Worm (Caenorhabditis elegans) whole organism, L1 larva: ENCODE measurements around the gene F40F8.3.

ENCODE experiments used
- C16A3.4 ChIP-seq: fragments of 150-350 bp; optimal IDR thresholded peaks from 2 replicates; lab custom pipeline; 2014; ENCODE audit warnings: missing biosample characterization, missing genetic modification characterization
- Y116A8C.19 ChIP-seq: sonication (generic microtip); optimal IDR thresholded peaks from 2 replicates; lab custom pipeline; 2016; ENCODE audit warnings: missing compliant biosample characterization, missing genetic modification characterization, borderline replicate concordance
- aha-1 ChIP-seq: fragments of 150-350 bp; optimal IDR thresholded peaks from 2 replicates; lab custom pipeline; 2014; ENCODE audit warnings: missing biosample characterization, missing genetic modification characterization
- alr-1 ChIP-seq: fragments of 200-800 bp; sonication (Bioruptor generic); optimal IDR thresholded peaks from 2 replicates; lab custom pipeline; 2018; ENCODE audit warnings: borderline replicate concordance, mild to moderate bottlenecking, missing genetic modification characterization, missing compliant biosample characterization
- ceh-82 ChIP-seq, 3 experiments: fragments of 150-350 bp in 1 of 3; sonication (generic microtip) in 2 of 3; optimal IDR thresholded peaks; 2 replicates each; lab custom pipeline; 2014 to 2017; ENCODE audit warnings: missing biosample characterization in 3 of 3, missing genetic modification characterization in 3 of 3
- dpl-1 ChIP-seq, 3 experiments: fragments of 150-350 bp in 2 of 3; sonication (generic microtip) in 1 of 3; optimal IDR thresholded peaks; 2 replicates each; lab custom pipeline; 2014 to 2017; ENCODE audit warnings: missing biosample characterization in 3 of 3, missing genetic modification characterization in 3 of 3, missing genetic modification reagents in 3 of 3
- dsc-1 ChIP-seq: sonication (generic microtip); optimal IDR thresholded peaks from 2 replicates; lab custom pipeline; 2016; ENCODE audit warnings: mild to moderate bottlenecking, missing genetic modification characterization, missing compliant biosample characterization
- efl-1 ChIP-seq, 4 experiments: fragments of 150-350 bp; optimal IDR thresholded peaks in 3 of 4; peaks in 1 of 4; 1 replicate in 1 of 4; 2 replicates in 3 of 4; lab custom pipeline; 2014; ENCODE audit warnings: missing biosample characterization in 2 of 4, missing genetic modification characterization in 2 of 4, missing genetic modification reagents in 2 of 4
- egl-13 ChIP-seq: sonication (generic microtip); optimal IDR thresholded peaks from 2 replicates; lab custom pipeline; 2016; ENCODE audit warnings: missing genotype, missing genetic modification reagents, missing genetic modification characterization, missing compliant biosample characterization
- egl-27 ChIP-seq, 2 experiments: fragments of 150-350 bp in 1 of 2; sonication (generic microtip); optimal IDR thresholded peaks; 3 replicates each; lab custom pipeline; 2017 to 2018; ENCODE audit warnings: missing biosample characterization in 2 of 2, missing genetic modification characterization in 2 of 2, missing genetic modification reagents in 2 of 2
- elt-2 ChIP-seq: sonication (generic microtip); optimal IDR thresholded peaks from 2 replicates; lab custom pipeline; 2016; ENCODE audit warnings: missing genetic modification characterization, mild to moderate bottlenecking, inconsistent platforms, missing compliant biosample characterization, missing genetic modification reagents
- elt-3 ChIP-seq, 6 experiments: fragments of 150-350 bp in 1 of 6; sonication (generic microtip); optimal IDR thresholded peaks; 2 replicates each; lab custom pipeline; 2017 to 2018; ENCODE audit warnings: missing biosample characterization in 6 of 6, missing genetic modification characterization in 6 of 6, inconsistent platforms in 1 of 6
- fkh-10 ChIP-seq: sonication (generic microtip); optimal IDR thresholded peaks from 2 replicates; lab custom pipeline; 2017; ENCODE audit warnings: missing biosample characterization, missing genetic modification reagents, missing genetic modification characterization
- fkh-4 ChIP-seq: sonication (generic microtip); optimal IDR thresholded peaks from 2 replicates; lab custom pipeline; 2016; ENCODE audit warnings: missing compliant biosample characterization, missing genetic modification characterization, borderline replicate concordance
- fkh-8 ChIP-seq: sonication (generic microtip); optimal IDR thresholded peaks from 2 replicates; lab custom pipeline; 2016; ENCODE audit warnings: mild to moderate bottlenecking, missing genetic modification characterization, missing compliant biosample characterization
- hlh-4 ChIP-seq: sonication (generic microtip); optimal IDR thresholded peaks from 2 replicates; lab custom pipeline; 2016; ENCODE audit warnings: mild to moderate bottlenecking, missing genetic modification characterization, missing compliant biosample characterization
- hpl-2 ChIP-seq: fragments of 150-350 bp; optimal IDR thresholded peaks from 2 replicates; lab custom pipeline; 2014; ENCODE audit warnings: missing biosample characterization, missing genetic modification reagents, missing genetic modification characterization
- irx-1 ChIP-seq: sonication (generic microtip); optimal IDR thresholded peaks from 2 replicates; lab custom pipeline; 2016; ENCODE audit warnings: missing genetic modification characterization, missing compliant biosample characterization
- lin-13 ChIP-seq: fragments of 150-350 bp; optimal IDR thresholded peaks from 2 replicates; lab custom pipeline; 2014; ENCODE audit warnings: missing biosample characterization, missing genetic modification reagents, missing genetic modification characterization
- lin-15B ChIP-seq: fragments of 150-350 bp; sonication (generic microtip); optimal IDR thresholded peaks from 3 replicates; lab custom pipeline; 2014; ENCODE audit warnings: missing biosample characterization, missing genetic modification characterization
- lin-35 ChIP-seq, 2 experiments: fragments of 150-350 bp; optimal IDR thresholded peaks; 2 replicates each; lab custom pipeline; 2014; ENCODE audit warnings: missing biosample characterization in 2 of 2, missing genetic modification characterization in 2 of 2, missing genetic modification reagents in 2 of 2
- lir-3 ChIP-seq: sonication (generic microtip); optimal IDR thresholded peaks from 2 replicates; lab custom pipeline; 2016; ENCODE audit warnings: mild to moderate bottlenecking, missing genetic modification characterization, moderate library complexity, missing compliant biosample characterization; ENCODE audit not compliant: poor library complexity
- mab-9 ChIP-seq: fragments of 200-800 bp; sonication (Bioruptor generic); IDR thresholded peaks from 2 replicates; pipeline ENCODE4 v1.3.6; 2022; ENCODE audit warnings: missing genetic modification reagents, missing genetic modification characterization, missing compliant biosample characterization
- mdl-1 ChIP-seq, 2 experiments: fragments of 150-350 bp; optimal IDR thresholded peaks; 2 replicates each; lab custom pipeline; 2014 to 2017; ENCODE audit warnings: missing biosample characterization in 2 of 2, missing genetic modification characterization in 2 of 2, inconsistent platforms in 1 of 2
- mef-2 ChIP-seq: fragments of 150-350 bp; optimal IDR thresholded peaks from 2 replicates; lab custom pipeline; 2014; ENCODE audit warnings: missing biosample characterization, missing genetic modification characterization
- mep-1 ChIP-seq: fragments of 150-350 bp; optimal IDR thresholded peaks from 2 replicates; lab custom pipeline; 2014; ENCODE audit warnings: missing biosample characterization, missing genetic modification characterization
- nhr-28 ChIP-seq: fragments of 150-350 bp; optimal IDR thresholded peaks from 2 replicates; lab custom pipeline; 2014; ENCODE audit warnings: missing biosample characterization, missing genetic modification characterization
- nhr-71 ChIP-seq: sonication (generic microtip); optimal IDR thresholded peaks from 2 replicates; lab custom pipeline; 2016; ENCODE audit warnings: mild to moderate bottlenecking, missing genetic modification characterization, moderate library complexity, missing compliant biosample characterization
- nhr-84 ChIP-seq: sonication (generic microtip); optimal IDR thresholded peaks from 2 replicates; lab custom pipeline; 2017; ENCODE audit warnings: missing biosample characterization, missing genetic modification characterization
- rnt-1 ChIP-seq: sonication (generic microtip); optimal IDR thresholded peaks from 2 replicates; lab custom pipeline; 2016; ENCODE audit warnings: mild to moderate bottlenecking, missing genetic modification characterization, moderate library complexity, missing compliant biosample characterization
- skn-1 ChIP-seq: fragments of 150-350 bp; optimal IDR thresholded peaks from 2 replicates; lab custom pipeline; 2014; ENCODE audit warnings: missing biosample characterization, missing genetic modification characterization
- snpc-4 ChIP-seq: fragments of 150-350 bp; optimal IDR thresholded peaks from 2 replicates; lab custom pipeline; 2014; ENCODE audit warnings: missing biosample characterization, missing genetic modification characterization
- snu-23 ChIP-seq: sonication (generic microtip); optimal IDR thresholded peaks from 2 replicates; lab custom pipeline; 2016; ENCODE audit warnings: missing genetic modification characterization, missing compliant biosample characterization
- sox-4 ChIP-seq: sonication (generic microtip); optimal IDR thresholded peaks from 2 replicates; lab custom pipeline; 2016; ENCODE audit warnings: missing genetic modification characterization, missing compliant biosample characterization
- swsn-7 ChIP-seq: sonication (generic microtip); optimal IDR thresholded peaks from 2 replicates; lab custom pipeline; 2016; ENCODE audit warnings: missing genetic modification characterization, missing compliant biosample characterization
- tbx-2 ChIP-seq: sonication (generic microtip); optimal IDR thresholded peaks from 2 replicates; lab custom pipeline; 2016; ENCODE audit warnings: missing genetic modification characterization, missing compliant biosample characterization
- unc-130 ChIP-seq: fragments of 150-350 bp; optimal IDR thresholded peaks from 2 replicates; lab custom pipeline; 2017; ENCODE audit warnings: missing biosample characterization, missing genetic modification characterization, inconsistent platforms
- unc-62 ChIP-seq: fragments of 150-350 bp; optimal IDR thresholded peaks from 2 replicates; lab custom pipeline; 2014; ENCODE audit warnings: missing biosample characterization, missing genetic modification reagents, missing genetic modification characterization
- zag-1 ChIP-seq: fragments of 150-350 bp; optimal IDR thresholded peaks from 2 replicates; lab custom pipeline; 2014; ENCODE audit warnings: missing biosample characterization, missing genetic modification characterization

Gene F40F8.3

ce11 chrII:11152495-11152894, 23.4 kb downstream of the F40F8.3 start, which contains the start of gene pqm-1:
pqm-1 (minus strand) TSS chrII:11152595.
- no peak for TF ChIP-seq lin-15B
- TF ChIP-seq snu-23 = no peak
- TF ChIP-seq skn-1 (tag; lab: Kevin White, UChicago) = no peak
- no peak for TF ChIP-seq hpl-2 (GFP tag; lab: Kevin White, UChicago)
- no peak for TF ChIP-seq nhr-84 (tag; lab: Kevin White, UChicago)

ce11 chrII:11153080-11153479, 24.0 kb downstream of the F40F8.3 start:
- TF ChIP-seq elt-2 (peak; percentile 9), sox-4 (no peak), egl-13 (tag; lab: Kevin White, UChicago) (no peak)

- no peak for TF ChIP-seq egl-27 (tag; optimal IDR thresholded peaks at IDR 0.05; lab: Kevin White, UChicago)
- TF ChIP-seq lin-13 = no peak
- no peak for TF ChIP-seq fkh-8 (tag; lab: Kevin White, UChicago)
- TF ChIP-seq snpc-4 (tag; lab: Kevin White, UChicago) = no peak
- no peak for TF ChIP-seq ceh-82 (tag; optimal IDR thresholded peaks at IDR 0.05; lab: Kevin White, UChicago)
- TF ChIP-seq elt-2 = peak; percentile 72
These were observed 24.7 kb downstream of the F40F8.3 start for ce11 chrII:11153800-11154199.

- TF ChIP-seq nhr-84 (tag; lab: Kevin White, UChicago) = no peak
- TF ChIP-seq elt-2 = peak; percentile 12
- TF ChIP-seq, all 84 proteins: peak for 1
These were observed 25.9 kb downstream of the F40F8.3 start for ce11 chrII:11154957-11155356.

- TF ChIP-seq tbx-2 (tag; lab: Kevin White, UChicago) = no peak
- TF ChIP-seq dpl-1 (GFP tag; optimal IDR thresholded peaks at IDR 0.05; lab: Kevin White, UChicago) = no peak
- no peak for TF ChIP-seq mdl-1 (tag; optimal IDR thresholded peaks at IDR 0.05; lab: Kevin White, UChicago)
- TF ChIP-seq unc-62 (GFP tag; lab: Kevin White, UChicago) = no peak
- TF ChIP-seq mef-2 (tag; lab: Kevin White, UChicago) = no peak
- TF ChIP-seq zag-1 = no peak
- TF ChIP-seq elt-2 = no peak
- TF ChIP-seq egl-27 (tag; optimal IDR thresholded peaks at IDR 0.05; lab: Kevin White, UChicago) = no peak
These were observed 26.3 kb downstream of the F40F8.3 start for ce11 chrII:11155400-11155799.

ce11 chrII:11156160-11156559, 27.1 kb downstream of the F40F8.3 start:
- TF ChIP-seq mef-2 (tag; lab: Kevin White, UChicago) (no peak), lin-35 (GFP tag; optimal IDR thresholded peaks at IDR 0.05; lab: Kevin White, UChicago) (peak in 1 of 2 experiments; percentile 17), elt-2 (peak; percentile 68), efl-1 (optimal IDR thresholded peaks at IDR 0.05; lab: Kevin White, UChicago) (no peak), efl-1 (GFP tag; optimal IDR thresholded peaks at IDR 0.05 in 1 of 2; lab: Kevin White, UChicago) (peak in 1 of 2 experiments; percentile 11)

ce11 chrII:11157660-11158059, 28.6 kb downstream of the F40F8.3 start:
- TF ChIP-seq rnt-1 (tag; lab: Kevin White, UChicago) = peak; percentile 71
- no peak for TF ChIP-seq fkh-10 (GFP tag; lab: Kevin White, UChicago)
- TF ChIP-seq irx-1 (tag; lab: Kevin White, UChicago) = no peak
- no peak for TF ChIP-seq nhr-28 (tag; lab: Kevin White, UChicago)
- TF ChIP-seq aha-1 (tag; lab: Kevin White, UChicago) = no peak
- TF ChIP-seq mab-9 (GFP tag; lab: Robert Waterston, UW) = 0 out of 2 replicates have a peak, but pooled peaks have one; percentile 7
- peak; percentile 35 for TF ChIP-seq fkh-8 (tag; lab: Kevin White, UChicago)
- peak; percentile 63 for TF ChIP-seq swsn-7 (tag; lab: Kevin White, UChicago)
- TF ChIP-seq alr-1 = no peak
- TF ChIP-seq nhr-71 (tag; lab: Kevin White, UChicago) = peak; percentile 72
- TF ChIP-seq dsc-1 (tag; lab: Kevin White, UChicago) = peak; percentile 51
- no peak for TF ChIP-seq fkh-4 (tag; lab: Kevin White, UChicago)
- TF ChIP-seq mep-1 = peak; percentile 22
- TF ChIP-seq mdl-1 (tag; optimal IDR thresholded peaks at IDR 0.05; lab: Kevin White, UChicago) = peak in 1 of 2 experiments; percentile 3
- TF ChIP-seq lir-3 = no peak
- peak; percentile 47 to 69 for TF ChIP-seq lin-35 (GFP tag; optimal IDR thresholded peaks at IDR 0.05; lab: Kevin White, UChicago)
- TF ChIP-seq elt-2 = peak; percentile 53
- TF ChIP-seq Y116A8C.19 = no peak
- TF ChIP-seq lin-15B = no peak
- peak; percentile 59 for TF ChIP-seq snpc-4 (tag; lab: Kevin White, UChicago)
- TF ChIP-seq elt-3 (tag; optimal IDR thresholded peaks at IDR 0.05; lab: Kevin White, UChicago) = peak in 2 of 6 experiments; percentile 6 to 27
- no peak for TF ChIP-seq hlh-4 (tag; lab: Kevin White, UChicago)
- TF ChIP-seq C16A3.4 = peak; percentile 53
- TF ChIP-seq unc-130 (tag; lab: Kevin White, UChicago) = peak; percentile 55
